Fruit fly (Drosophila melanogaster) whole organism, wandering third instar larva: ENCODE results near the gene CG13460.
A peak's percentile ranks its signal among the peaks of the same experiment; 100 is the strongest.

Source experiments
- CG32264 ChIP-seq: fragments of 200-800 bp; sonication (Bioruptor generic); optimal IDR thresholded peaks from 2 replicates; lab custom pipeline; 2016; ENCODE audit warnings: missing biosample characterization, missing genetic modification characterization
- N ChIP-seq: fragments of >200 bp; optimal IDR thresholded peaks from 2 replicates; lab custom pipeline; 2018; ENCODE audit warnings: missing biosample characterization, missing external identifiers, missing genetic modification characterization
- OdsH ChIP-seq: fragments of 200-800 bp; sonication (Bioruptor generic); optimal IDR thresholded peaks from 2 replicates; lab custom pipeline; 2016; ENCODE audit warnings: missing biosample characterization, mild to moderate bottlenecking, missing genetic modification characterization
- dl ChIP-seq, 2 experiments: fragments of 175-275, 200-275 bp in 1 of 2; fragments of 200-275 bp in 1 of 2; sonication (Bioruptor generic); optimal IDR thresholded peaks; lab custom pipeline; 2018; ENCODE audit warnings: mild to moderate bottlenecking in 2 of 2, missing biosample characterization in 2 of 2, missing genetic modification characterization in 2 of 2, moderate library complexity in 2 of 2; ENCODE audit not compliant: partially characterized antibody in 2 of 2, insufficient read depth in 1 of 2
- tai ChIP-seq: sonication (Bioruptor generic); optimal IDR thresholded peaks from 2 replicates; lab custom pipeline; 2016; ENCODE audit warnings: missing biosample characterization, missing genetic modification characterization
- usp ChIP-seq: fragments of >200 bp; optimal IDR thresholded peaks from 2 replicates; lab custom pipeline; 2017; ENCODE audit warnings: missing biosample characterization, missing genetic modification characterization

DNA sequence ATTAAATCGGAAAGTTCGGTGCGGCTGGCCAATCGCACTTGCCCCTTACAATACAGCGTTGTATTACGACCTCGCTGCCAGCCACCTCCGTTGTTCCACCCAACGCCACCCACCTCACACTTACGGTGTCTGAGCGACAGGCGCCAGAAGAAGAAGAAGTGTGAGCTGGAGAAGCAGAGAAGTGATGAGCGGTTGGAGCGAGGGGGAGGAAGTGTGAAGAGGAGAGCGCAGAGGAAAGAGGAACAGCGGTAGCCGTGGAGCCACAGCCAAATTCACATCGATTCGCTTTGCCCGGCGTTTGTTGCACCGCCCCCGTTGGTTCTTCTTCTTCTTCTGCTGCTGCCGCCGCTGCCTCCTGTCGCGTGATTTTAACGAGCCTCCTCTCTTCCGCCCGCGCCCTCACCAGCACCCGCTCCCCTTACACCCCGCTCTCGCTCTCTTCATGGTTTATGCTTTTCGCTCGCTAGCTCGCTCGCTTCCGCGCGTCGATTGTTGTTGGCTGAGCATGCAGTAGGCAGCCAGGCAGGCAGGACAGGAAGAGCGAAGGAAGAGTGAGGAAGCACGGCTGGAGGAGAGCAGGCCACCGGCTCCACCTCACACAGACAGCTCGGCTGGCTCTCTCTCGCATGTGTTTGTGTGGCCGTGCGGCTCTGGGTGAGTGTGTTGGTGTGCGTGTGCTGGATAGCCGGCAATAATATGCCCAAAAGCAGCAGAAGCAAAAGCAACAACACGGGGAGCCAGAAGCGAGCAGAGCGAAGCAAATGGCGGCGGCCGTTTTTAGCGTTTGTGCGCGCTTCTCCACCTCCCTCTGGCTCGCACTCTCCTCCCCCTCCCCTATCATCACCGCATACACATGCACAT lies 42.7 kb upstream of the CG13460 start:
- TF ChIP-seq OdsH (GFP tag; lab: Kevin White, UChicago) (no peak), dl (GFP tag; optimal IDR thresholded peaks at IDR 0.05; lab: Kevin White, UChicago; ENCODE audit: insufficient read depth in 1 of 2, partially characterized antibody in 2 of 2) (peak in 1 of 2 experiments; percentile 72), tai (no peak), CG32264 (no peak), usp (GFP tag; lab: Kevin White, UChicago) (no peak), N (GFP tag; lab: Kevin White, UChicago) (peak; percentile 22)
